Fruit fly (Drosophila melanogaster) whole organism, embryonic: ENCODE results near the gene CG32708.

ENCODE experiments used
- Antp ChIP-seq: fragments of 200-800 bp; sonication (Bioruptor generic); optimal IDR thresholded peaks from 3 replicates; lab custom pipeline; 2016; ENCODE audit warnings: missing biosample characterization, missing genetic modification characterization
- Awh ChIP-seq: fragments of 200-800 bp; sonication (Bioruptor generic); IDR thresholded peaks from 2 replicates; pipeline ENCODE4, ENCODE4 v1.3.6; 2022; ENCODE audit warnings: missing biosample characterization, missing genetic modification characterization
- CG12104 ChIP-seq: fragments of 200-800 bp; sonication (Bioruptor generic); optimal IDR thresholded peaks from 3 replicates; lab custom pipeline; 2016; ENCODE audit warnings: missing biosample characterization, missing genetic modification characterization
- CG13296 ChIP-seq: fragments of 200-800 bp; sonication (Bioruptor generic); optimal IDR thresholded peaks from 3 replicates; lab custom pipeline; 2018; ENCODE audit warnings: missing biosample characterization, mild to moderate bottlenecking, missing genetic modification characterization
- CG14710 ChIP-seq: fragments of 200-800 bp; sonication (Bioruptor generic); optimal IDR thresholded peaks from 3 replicates; lab custom pipeline; 2019; ENCODE audit warnings: missing biosample characterization, mild to moderate bottlenecking, missing genetic modification characterization, moderate library complexity
- CG15269 ChIP-seq: fragments of 200-800 bp; sonication (Bioruptor generic); optimal IDR thresholded peaks from 2 replicates; lab custom pipeline; 2018; ENCODE audit warnings: missing biosample characterization, mild to moderate bottlenecking, missing genetic modification characterization, moderate library complexity
- CG16779 ChIP-seq: fragments of 200-800 bp; sonication (Bioruptor generic); IDR thresholded peaks from 2 replicates; pipeline ENCODE4 v1.3.6; 2022; ENCODE audit warnings: missing biosample characterization, missing genetic modification characterization
- CG17612 ChIP-seq: fragments of 200-800 bp; sonication (Bioruptor generic); IDR thresholded peaks from 2 replicates; pipeline ENCODE4 v1.3.6; 2022; ENCODE audit warnings: missing biosample characterization, missing genetic modification characterization
- CG18262 ChIP-seq: fragments of 200-800 bp; optimal IDR thresholded peaks from 3 replicates; lab custom pipeline; 2019; ENCODE audit warnings: missing biosample characterization, mild to moderate bottlenecking, missing genetic modification characterization, moderate library complexity
- CG18619 ChIP-seq: fragments of 200-800 bp; sonication (Bioruptor generic); optimal IDR thresholded peaks from 3 replicates; lab custom pipeline; 2017; ENCODE audit warnings: missing biosample characterization, mild to moderate bottlenecking, missing genetic modification characterization
- CG31224 ChIP-seq: fragments of 200-800 bp; sonication (Bioruptor generic); IDR thresholded peaks from 2 replicates; pipeline ENCODE4 v1.3.6; 2022; ENCODE audit warnings: missing biosample characterization, missing genetic modification characterization
- CG32772 ChIP-seq: fragments of 200-800 bp; sonication (Bioruptor generic); IDR thresholded peaks from 2 replicates; pipeline ENCODE4 v1.3.6; 2022; ENCODE audit warnings: missing biosample characterization, missing genetic modification characterization
- CG4282 ChIP-seq: fragments of 200-800 bp; sonication (Bioruptor generic); optimal IDR thresholded peaks from 2 replicates; lab custom pipeline; 2016; ENCODE audit warnings: missing biosample characterization, missing genetic modification characterization
- CG5245 ChIP-seq: fragments of 200-800 bp; sonication (Bioruptor generic); optimal IDR thresholded peaks from 3 replicates; lab custom pipeline; 2016; ENCODE audit warnings: missing biosample characterization, missing genetic modification characterization
- CG6791 ChIP-seq: fragments of 200-800 bp; sonication (Bioruptor generic); IDR thresholded peaks from 3 replicates; pipeline ENCODE4 v1.3.6; 2022; ENCODE audit warnings: missing biosample characterization, missing genetic modification characterization; ENCODE audit not compliant: partially characterized antibody
- CG6813 ChIP-seq: fragments of 200-800 bp; sonication (Bioruptor generic); optimal IDR thresholded peaks from 2 replicates; lab custom pipeline; 2017; ENCODE audit warnings: missing biosample characterization, missing genetic modification characterization, mild to moderate bottlenecking, moderate library complexity, missing genetic modification reagents
- CG8281 ChIP-seq: fragments of 200-800 bp; sonication (Bioruptor generic); optimal IDR thresholded peaks from 2 replicates; lab custom pipeline; 2018; ENCODE audit warnings: missing biosample characterization, mild to moderate bottlenecking, missing genetic modification characterization, moderate library complexity
- CG8765 ChIP-seq: fragments of 200-800 bp; sonication (Bioruptor generic); IDR thresholded peaks from 2 replicates; pipeline ENCODE4 v1.3.6; 2022; ENCODE audit warnings: missing biosample characterization, missing genetic modification characterization
- CG8944 ChIP-seq: fragments of 200-800 bp; sonication (Bioruptor generic); optimal IDR thresholded peaks from 3 replicates; lab custom pipeline; 2016; ENCODE audit warnings: missing biosample characterization, missing genetic modification characterization
- CG9876 ChIP-seq: fragments of 200-800 bp; sonication (Bioruptor generic); optimal IDR thresholded peaks from 2 replicates; lab custom pipeline; 2016; ENCODE audit warnings: missing biosample characterization, missing genetic modification characterization
- Doc3 ChIP-seq: fragments of 200-800 bp; sonication (Bioruptor generic); IDR thresholded peaks from 3 replicates; pipeline ENCODE4 v1.3.6; 2022; ENCODE audit warnings: missing biosample characterization, missing genetic modification characterization; ENCODE audit not compliant: partially characterized antibody
- HHEX ChIP-seq: fragments of 200-800 bp; sonication (Bioruptor generic); optimal IDR thresholded peaks from 3 replicates; lab custom pipeline; 2017; ENCODE audit warnings: missing biosample characterization, mild to moderate bottlenecking, missing genetic modification characterization, missing genetic modification reagents
- Hr3 ChIP-seq: fragments of 200-800 bp; sonication (Bioruptor generic); optimal IDR thresholded peaks from 3 replicates; lab custom pipeline; 2016; ENCODE audit warnings: missing biosample characterization, missing genetic modification characterization
- Hr78 ChIP-seq, 2 experiments: fragments of 200-800 bp in 1 of 2; fragments of >200 bp in 1 of 2; sonication (Bioruptor generic) in 1 of 2; optimal IDR thresholded peaks; 2 replicates each; lab custom pipeline; 2017 to 2019; ENCODE audit warnings: missing biosample characterization in 2 of 2, missing genetic modification characterization in 2 of 2, mild to moderate bottlenecking in 1 of 2, moderate library complexity in 1 of 2
- Kr ChIP-seq: fragments of 200-800 bp; sonication (Bioruptor generic); optimal IDR thresholded peaks from 2 replicates; lab custom pipeline; 2017; ENCODE audit warnings: missing biosample characterization, mild to moderate bottlenecking, missing genetic modification characterization
- NC2β ChIP-seq: fragments of 200-800 bp; sonication (Bioruptor generic); optimal IDR thresholded peaks from 2 replicates; lab custom pipeline; 2016; ENCODE audit warnings: missing biosample characterization, missing genetic modification characterization
- Neu2 ChIP-seq: fragments of 200-800 bp; sonication (Bioruptor generic); optimal IDR thresholded peaks from 3 replicates; lab custom pipeline; 2016; ENCODE audit warnings: missing biosample characterization, missing genetic modification characterization, borderline replicate concordance
- amos ChIP-seq: fragments of 200-800 bp; sonication (Bioruptor generic); IDR thresholded peaks from 2 replicates; pipeline ENCODE4 v1.3.6; 2022; ENCODE audit warnings: missing biosample characterization, missing genetic modification characterization; ENCODE audit not compliant: partially characterized antibody
- bcd ChIP-seq: fragments of 200-800 bp; sonication (Bioruptor generic); optimal IDR thresholded peaks from 2 replicates; lab custom pipeline; 2017; ENCODE audit warnings: missing biosample characterization, mild to moderate bottlenecking, missing genetic modification characterization
- corto ChIP-seq: fragments of 200-800 bp; sonication (Bioruptor generic); optimal IDR thresholded peaks from 2 replicates; lab custom pipeline; 2016; ENCODE audit warnings: missing biosample characterization, mild to moderate bottlenecking, missing genetic modification characterization, moderate library complexity
- crp ChIP-seq, 2 experiments: fragments of 200-800 bp; sonication (Bioruptor generic); optimal IDR thresholded peaks; 2 replicates in 1 of 2; 3 replicates in 1 of 2; lab custom pipeline; 2017; ENCODE audit warnings: missing biosample characterization in 2 of 2, missing genetic modification characterization in 2 of 2, mild to moderate bottlenecking in 1 of 2, moderate library complexity in 1 of 2
- ewg ChIP-seq: fragments of 200-800 bp; sonication (Bioruptor generic); optimal IDR thresholded peaks from 3 replicates; lab custom pipeline; 2017; ENCODE audit warnings: mild to moderate bottlenecking, missing biosample characterization, missing genetic modification reagents, missing genetic modification characterization
- gro ChIP-seq: fragments of 200-800 bp; sonication (Bioruptor generic); optimal IDR thresholded peaks from 2 replicates; lab custom pipeline; 2016; ENCODE audit warnings: missing biosample characterization, missing genetic modification characterization
- gsb-n ChIP-seq: fragments of 200-800 bp; sonication (Bioruptor generic); optimal IDR thresholded peaks from 3 replicates; lab custom pipeline; 2018; ENCODE audit warnings: missing biosample characterization, mild to moderate bottlenecking, missing genetic modification characterization
- ind ChIP-seq: fragments of 200-800 bp; sonication (Bioruptor generic); optimal IDR thresholded peaks from 3 replicates; lab custom pipeline; 2016; ENCODE audit warnings: missing biosample characterization, missing genetic modification characterization
- lilli ChIP-seq: fragments of 200-800 bp; sonication (Bioruptor generic); optimal IDR thresholded peaks from 3 replicates; lab custom pipeline; 2016; ENCODE audit warnings: missing biosample characterization, missing genetic modification characterization
- nerfin-2 ChIP-seq: fragments of 200-800 bp; sonication (Bioruptor generic); IDR thresholded peaks from 2 replicates; pipeline ENCODE4 v1.3.6; 2022; ENCODE audit warnings: missing biosample characterization, missing genetic modification characterization; ENCODE audit not compliant: partially characterized antibody
- phol ChIP-seq: fragments of 200-800 bp; sonication (Bioruptor generic); optimal IDR thresholded peaks from 3 replicates; lab custom pipeline; 2018; ENCODE audit warnings: missing biosample characterization, mild to moderate bottlenecking, missing genetic modification characterization, moderate library complexity
- repo ChIP-seq: fragments of 200-800 bp; sonication (Bioruptor generic); optimal IDR thresholded peaks from 2 replicates; lab custom pipeline; 2016; ENCODE audit warnings: missing biosample characterization, missing genetic modification characterization
- run ChIP-seq: fragments of 200-800 bp; sonication (Bioruptor generic); optimal IDR thresholded peaks from 3 replicates; lab custom pipeline; 2018; ENCODE audit warnings: missing biosample characterization, mild to moderate bottlenecking, missing genetic modification characterization
- zf30C ChIP-seq: fragments of 200-800 bp; sonication (Bioruptor generic); optimal IDR thresholded peaks from 3 replicates; lab custom pipeline; 2018; ENCODE audit warnings: missing biosample characterization, mild to moderate bottlenecking, missing genetic modification characterization

CG32708 gene

dm6 chrX:9047725-9048384, 37.9 kb upstream of the CG32708 start (continued):
- TF ChIP-seq CG5245 (GFP tag; lab: Kevin White, UChicago) (peak; percentile 49), gsb-n (tag; lab: Kevin White, UChicago) (peak; percentile 91), CG16779 (no peak), Antp (peak; percentile 3), Neu2 (GFP tag; lab: Kevin White, UChicago) (no peak), crp (GFP tag; optimal IDR thresholded peaks at IDR 0.05; lab: Kevin White, UChicago) (peak in 1 of 2 experiments; percentile 4), CG31224 (no peak), NC2β (GFP tag; lab: Kevin White, UChicago) (peak; percentile 6), nerfin-2 (no peak), bcd (peak; percentile 45), CG6813 (GFP tag; lab: Kevin White, UChicago) (peak; percentile 26), Doc3 (GFP tag; lab: Robert Waterston, UW) (no peak), ind (peak; percentile 34), CG14710 (tag; lab: Kevin White, UChicago) (peak; percentile 75), HHEX (no peak), corto (GFP tag; lab: Kevin White, UChicago) (no peak), CG8765 (no peak), lilli (GFP tag; lab: Kevin White, UChicago) (peak; percentile 34), CG32772 (GFP tag; lab: Robert Waterston, UW) (peak; percentile 47), CG6791 (no peak), Hr3 (GFP tag; lab: Kevin White, UChicago) (peak; percentile 55), run (tag; lab: Kevin White, UChicago) (peak; percentile 49), Kr (GFP tag; lab: Kevin White, UChicago) (peak; percentile 77), Awh (GFP tag; lab: Robert Waterston, UW) (peak; percentile 31; the same call in 1 of the 2 replicates), CG8281 (tag; lab: Kevin White, UChicago) (peak; percentile 48), CG13296 (GFP tag; lab: Kevin White, UChicago) (peak; percentile 46), Hr78 (GFP tag; optimal IDR thresholded peaks at IDR 0.05; lab: Kevin White, UChicago) (peak in 1 of 2 experiments; percentile 98), CG12104 (GFP tag; lab: Kevin White, UChicago) (no peak), CG8944 (GFP tag; lab: Kevin White, UChicago) (no peak), CG18619 (GFP tag; lab: Kevin White, UChicago) (peak; percentile 31), ewg (GFP tag; lab: Kevin White, UChicago) (peak; percentile 53), amos (GFP tag; lab: Robert Waterston, UW) (no peak), CG4282 (GFP tag; lab: Kevin White, UChicago) (no peak), CG9876 (no peak), repo (no peak), CG18262 (tag; lab: Kevin White, UChicago) (peak; percentile 92), zf30C (GFP tag; lab: Kevin White, UChicago) (no peak), phol (peak; percentile 86), CG15269 (peak; percentile 66), gro (GFP tag; lab: Kevin White, UChicago) (no peak), CG17612 (GFP tag; lab: Robert Waterston, UW) (no peak)
